Fruit fly (Drosophila melanogaster) whole organism, embryonic: Measurements from ENCODE around the gene Atf3.
A peak's percentile ranks its signal among the peaks of the same experiment; 100 is the strongest.

Experiments used
- Abd-B ChIP-seq: fragments of 200-800 bp; sonication (Bioruptor generic); optimal IDR thresholded peaks from 2 replicates; lab custom pipeline; 2018; ENCODE audit warnings: missing biosample characterization, mild to moderate bottlenecking, missing genetic modification characterization, moderate library complexity
- CG10147 ChIP-seq: fragments of 200-800 bp; sonication (Bioruptor generic); optimal IDR thresholded peaks from 2 replicates; lab custom pipeline; 2019; ENCODE audit warnings: missing biosample characterization, mild to moderate bottlenecking, missing genetic modification characterization, moderate library complexity
- CG10209 ChIP-seq: fragments of 200-800 bp; sonication (Bioruptor generic); optimal IDR thresholded peaks from 3 replicates; lab custom pipeline; 2017; ENCODE audit warnings: missing biosample characterization, mild to moderate bottlenecking, missing genetic modification characterization, missing genetic modification reagents
- CG10321 ChIP-seq: fragments of 200-800 bp; sonication (Bioruptor generic); IDR thresholded peaks from 2 replicates; pipeline ENCODE4 v1.3.6; 2022; ENCODE audit warnings: missing biosample characterization, missing genetic modification characterization
- CG11247 ChIP-seq: fragments of 200-800 bp; sonication (Bioruptor generic); IDR thresholded peaks from 2 replicates; pipeline ENCODE4 v1.3.6; 2022; ENCODE audit warnings: missing biosample characterization, missing genetic modification characterization
- CG13287 ChIP-seq: fragments of 200-800 bp; sonication (Bioruptor generic); IDR thresholded peaks from 2 replicates; pipeline ENCODE4 v1.3.6; 2022; ENCODE audit warnings: missing biosample characterization, missing genetic modification characterization; ENCODE audit not compliant: partially characterized antibody
- CG13894 ChIP-seq: fragments of 200-800 bp; sonication (Bioruptor generic); optimal IDR thresholded peaks from 3 replicates; lab custom pipeline; 2018; ENCODE audit warnings: missing biosample characterization, mild to moderate bottlenecking, missing genetic modification characterization, moderate library complexity
- CG15011 ChIP-seq: fragments of 200-800 bp; sonication (Bioruptor generic); optimal IDR thresholded peaks from 3 replicates; lab custom pipeline; 2018; ENCODE audit warnings: missing biosample characterization, mild to moderate bottlenecking, missing genetic modification characterization
- CG15601 ChIP-seq: fragments of 200-800 bp; sonication (Bioruptor generic); optimal IDR thresholded peaks from 3 replicates; lab custom pipeline; 2019; ENCODE audit warnings: missing biosample characterization, mild to moderate bottlenecking, missing genetic modification characterization, moderate library complexity
- CG2120 ChIP-seq: fragments of 200-800 bp; sonication (Bioruptor generic); optimal IDR thresholded peaks from 3 replicates; lab custom pipeline; 2016; ENCODE audit warnings: missing biosample characterization, missing genetic modification characterization
- CG2202 ChIP-seq: fragments of 200-800 bp; sonication (Bioruptor generic); optimal IDR thresholded peaks from 2 replicates; lab custom pipeline; 2018; ENCODE audit warnings: missing biosample characterization, mild to moderate bottlenecking, missing genetic modification characterization
- CG42726 ChIP-seq: fragments of 200-800 bp; sonication (Bioruptor generic); IDR thresholded peaks from 2 replicates; pipeline ENCODE4 v1.3.6; 2022; ENCODE audit warnings: missing biosample characterization, missing genetic modification characterization; ENCODE audit not compliant: partially characterized antibody
- CG4328 ChIP-seq: fragments of 200-800 bp; sonication (Bioruptor generic); optimal IDR thresholded peaks from 3 replicates; lab custom pipeline; 2017; ENCODE audit warnings: missing biosample characterization, missing genetic modification reagents, missing genetic modification characterization
- CG43689 ChIP-seq: fragments of 200-800 bp; sonication (Bioruptor generic); IDR thresholded peaks from 2 replicates; pipeline ENCODE4 v1.3.6; 2022; ENCODE audit warnings: missing biosample characterization, missing genetic modification characterization
- CG5953 ChIP-seq: fragments of 200-800 bp; sonication (Bioruptor generic); IDR thresholded peaks from 2 replicates; pipeline ENCODE4 v1.3.6; 2022; ENCODE audit warnings: missing biosample characterization, missing genetic modification characterization
- CG9876 ChIP-seq: fragments of 200-800 bp; sonication (Bioruptor generic); optimal IDR thresholded peaks from 2 replicates; lab custom pipeline; 2016; ENCODE audit warnings: missing biosample characterization, missing genetic modification characterization
- Dek ChIP-seq: fragments of 200-800 bp; sonication (Bioruptor generic); optimal IDR thresholded peaks from 3 replicates; lab custom pipeline; 2019; ENCODE audit warnings: missing biosample characterization, mild to moderate bottlenecking, missing genetic modification characterization, moderate library complexity
- Dip2 ChIP-seq: fragments of 200-800 bp; sonication (Bioruptor generic); IDR thresholded peaks from 2 replicates; pipeline ENCODE4 v1.3.6; 2022; ENCODE audit warnings: missing biosample characterization, missing genetic modification characterization
- Doc2 ChIP-seq: fragments of 200-800 bp; sonication (Bioruptor generic); IDR thresholded peaks from 2 replicates; pipeline ENCODE4 v1.3.6; 2022; ENCODE audit warnings: missing biosample characterization, missing genetic modification characterization
- HLH54F ChIP-seq: fragments of 200-800 bp; sonication (Bioruptor generic); optimal IDR thresholded peaks from 3 replicates; lab custom pipeline; 2016; ENCODE audit warnings: missing biosample characterization, missing genetic modification characterization
- Mrtf ChIP-seq: fragments of 200-800 bp; sonication (Bioruptor generic); IDR thresholded peaks from 3 replicates; pipeline ENCODE4 v1.3.6; 2022; ENCODE audit warnings: missing biosample characterization, missing genetic modification characterization
- Myb ChIP-seq: fragments of 200-800 bp; sonication (Bioruptor generic); optimal IDR thresholded peaks from 2 replicates; lab custom pipeline; 2016; ENCODE audit warnings: missing biosample characterization, missing genetic modification characterization
- Oli ChIP-seq: fragments of 200-800 bp; sonication (Bioruptor generic); optimal IDR thresholded peaks from 2 replicates; lab custom pipeline; 2018; ENCODE audit warnings: missing biosample characterization, mild to moderate bottlenecking, missing genetic modification characterization, moderate library complexity
- Side ChIP-seq: fragments of 200-800 bp; sonication (Bioruptor generic); optimal IDR thresholded peaks from 2 replicates; lab custom pipeline; 2016; ENCODE audit warnings: missing biosample characterization, missing genetic modification characterization
- Sry-β ChIP-seq: fragments of 200-800 bp; sonication (Bioruptor generic); optimal IDR thresholded peaks from 2 replicates; lab custom pipeline; 2018; ENCODE audit warnings: missing biosample characterization, mild to moderate bottlenecking, missing genetic modification characterization, moderate library complexity
- Stat92E ChIP-seq, 3 experiments: fragments of >200 bp in 2 of 3; fragments of 200-800 bp in 1 of 3; sonication (Bioruptor generic) in 1 of 3; optimal IDR thresholded peaks; 2 replicates each; lab custom pipeline; 2017 to 2019; ENCODE audit warnings: missing biosample characterization in 3 of 3, missing genetic modification characterization in 3 of 3, mild to moderate bottlenecking in 1 of 3, moderate library complexity in 1 of 3
- Xrp1 ChIP-seq: fragments of 200-800 bp; sonication (Bioruptor generic); IDR thresholded peaks from 2 replicates; pipeline ENCODE4 v1.3.6; 2022; ENCODE audit warnings: missing biosample characterization, missing genetic modification characterization
- ash1 ChIP-seq: fragments of 200-800 bp; sonication (Bioruptor generic); optimal IDR thresholded peaks from 2 replicates; lab custom pipeline; 2018; ENCODE audit warnings: missing biosample characterization, mild to moderate bottlenecking, missing genetic modification characterization
- bbx ChIP-seq: fragments of 200-800 bp; sonication (Bioruptor generic); IDR thresholded peaks from 2 replicates; pipeline ENCODE4 v1.3.6; 2022; ENCODE audit warnings: missing biosample characterization, missing genetic modification characterization; ENCODE audit not compliant: partially characterized antibody
- bcd ChIP-seq: fragments of 200-800 bp; sonication (Bioruptor generic); optimal IDR thresholded peaks from 2 replicates; lab custom pipeline; 2017; ENCODE audit warnings: missing biosample characterization, mild to moderate bottlenecking, missing genetic modification characterization
- chm ChIP-seq: fragments of 200-800 bp; sonication (Bioruptor generic); IDR thresholded peaks from 2 replicates; pipeline ENCODE4 v1.3.6; 2022; ENCODE audit warnings: missing biosample characterization, missing genetic modification characterization
- dysf ChIP-seq: fragments of 200-800 bp; sonication (Bioruptor generic); IDR thresholded peaks from 3 replicates; pipeline ENCODE4 v1.3.6; 2022; ENCODE audit warnings: missing biosample characterization, missing genetic modification characterization
- eve ChIP-seq, 2 experiments: fragments of >200 bp; optimal IDR thresholded peaks; 2 replicates each; lab custom pipeline; 2017; ENCODE audit warnings: missing biosample characterization in 2 of 2, missing genetic modification characterization in 2 of 2
- fd96Cb ChIP-seq: fragments of 200-800 bp; sonication (Bioruptor generic); optimal IDR thresholded peaks from 2 replicates; lab custom pipeline; 2018; ENCODE audit warnings: missing biosample characterization, mild to moderate bottlenecking, missing genetic modification characterization, moderate library complexity
- gcm2 ChIP-seq: fragments of 200-800 bp; sonication (Bioruptor generic); optimal IDR thresholded peaks from 2 replicates; lab custom pipeline; 2016; ENCODE audit warnings: missing biosample characterization, missing genetic modification characterization
- gsb-n ChIP-seq: fragments of 200-800 bp; sonication (Bioruptor generic); optimal IDR thresholded peaks from 3 replicates; lab custom pipeline; 2018; ENCODE audit warnings: missing biosample characterization, mild to moderate bottlenecking, missing genetic modification characterization
- gt ChIP-seq: fragments of 200-800 bp; sonication (Bioruptor generic); IDR thresholded peaks from 2 replicates; pipeline ENCODE4 v1.3.6; 2022; ENCODE audit warnings: missing biosample characterization, missing genetic modification characterization
- jumu ChIP-seq: fragments of 200-800 bp; sonication (Bioruptor generic); optimal IDR thresholded peaks from 3 replicates; lab custom pipeline; 2016; ENCODE audit warnings: missing biosample characterization, missing genetic modification characterization
- klu ChIP-seq: fragments of 200-800 bp; sonication (Bioruptor generic); IDR thresholded peaks from 2 replicates; pipeline ENCODE4 v1.3.6; 2022; ENCODE audit warnings: missing biosample characterization, missing genetic modification characterization
- pfk ChIP-seq: fragments of 200-800 bp; sonication (Bioruptor generic); optimal IDR thresholded peaks from 2 replicates; lab custom pipeline; 2018; ENCODE audit warnings: missing biosample characterization, mild to moderate bottlenecking, missing genetic modification characterization, moderate library complexity
- pros ChIP-seq: fragments of 200-800 bp; sonication (Bioruptor generic); optimal IDR thresholded peaks from 3 replicates; lab custom pipeline; 2019; ENCODE audit warnings: missing biosample characterization, mild to moderate bottlenecking, missing genetic modification characterization, moderate library complexity
- rib ChIP-seq: fragments of 200-800 bp; sonication (Bioruptor generic); IDR thresholded peaks from 2 replicates; pipeline ENCODE4 v1.3.6; 2022; ENCODE audit warnings: missing biosample characterization, missing genetic modification characterization
- run ChIP-seq: fragments of 200-800 bp; sonication (Bioruptor generic); optimal IDR thresholded peaks from 3 replicates; lab custom pipeline; 2018; ENCODE audit warnings: missing biosample characterization, mild to moderate bottlenecking, missing genetic modification characterization
- sd ChIP-seq: fragments of 200-800 bp; sonication (Bioruptor generic); optimal IDR thresholded peaks from 3 replicates; lab custom pipeline; 2018; ENCODE audit warnings: missing biosample characterization, mild to moderate bottlenecking, missing genetic modification characterization, moderate library complexity
- toy ChIP-seq: fragments of 200-800 bp; sonication (Bioruptor generic); IDR thresholded peaks from 2 replicates; pipeline ENCODE4 v1.3.6; 2022; ENCODE audit warnings: missing biosample characterization, missing genetic modification characterization
- trh ChIP-seq: fragments of 200-800 bp; sonication (Bioruptor generic); optimal IDR thresholded peaks from 2 replicates; lab custom pipeline; 2016; ENCODE audit warnings: missing biosample characterization, missing genetic modification characterization
- ttk ChIP-seq: fragments of 200-800 bp; sonication (Bioruptor generic); IDR thresholded peaks from 2 replicates; pipeline ENCODE4 v2.1.2; 2022; ENCODE audit warnings: missing biosample characterization, missing genetic modification characterization
- vfl ChIP-seq: fragments of 200-800 bp; sonication (Bioruptor generic); optimal IDR thresholded peaks from 2 replicates; lab custom pipeline; 2016; ENCODE audit warnings: missing biosample characterization, missing genetic modification characterization
- yki ChIP-seq: fragments of >200 bp; optimal IDR thresholded peaks from 3 replicates; lab custom pipeline; 2018

Atf3 gene

dm6 chrX:1276757-1277527 is 1.9 kb upstream of the Atf3 start (continued):
- TF ChIP-seq CG2120 (GFP tag; lab: Kevin White, UChicago) (peak; percentile 94), Dip2 (GFP tag; lab: Robert Waterston, UW) (peak; percentile 36; the same call in 1 of the 2 replicates), Abd-B (GFP tag; lab: Kevin White, UChicago) (peak; percentile 83), CG43689 (GFP tag; lab: Robert Waterston, UW) (peak; percentile 90), gsb-n (tag; lab: Kevin White, UChicago) (peak; percentile 47), Dek (tag; lab: Kevin White, UChicago) (peak; percentile 89), vfl (GFP tag; lab: Kevin White, UChicago) (peak; percentile 70), bbx (GFP tag; lab: Robert Waterston, UW) (no peak), eve (GFP tag; optimal IDR thresholded peaks at IDR 0.05; lab: Kevin White, UChicago) (peak in 1 of 2 experiments; percentile 86), dysf (GFP tag; lab: Robert Waterston, UW) (peak; percentile 97), CG42726 (GFP tag; lab: Robert Waterston, UW) (no peak), CG10321 (GFP tag; lab: Robert Waterston, UW) (peak; percentile 73), Oli (tag; lab: Kevin White, UChicago) (peak; percentile 93), ttk (GFP tag; lab: Robert Waterston, UW) (peak; percentile 93), fd96Cb (tag; lab: Kevin White, UChicago) (peak; percentile 86), Stat92E (GFP tag; optimal IDR thresholded peaks at IDR 0.05; lab: Kevin White, UChicago) (no peak), klu (peak; percentile 83), yki (lab: Kevin White, UChicago) (no peak), CG15011 (GFP tag; lab: Kevin White, UChicago) (peak; percentile 90), chm (GFP tag; lab: Robert Waterston, UW) (peak; percentile 91), jumu (peak; percentile 92), run (tag; lab: Kevin White, UChicago) (peak; percentile 86), bcd (GFP tag; lab: Kevin White, UChicago) (peak; percentile 91), CG15601 (tag; lab: Kevin White, UChicago) (peak; percentile 52), Xrp1 (GFP tag; lab: Robert Waterston, UW) (peak; percentile 90), CG9876 (GFP tag; lab: Kevin White, UChicago) (peak; percentile 87), Myb (GFP tag; lab: Kevin White, UChicago) (peak; percentile 79), pfk (no peak), Doc2 (GFP tag; lab: Robert Waterston, UW) (peak; percentile 65), Sry-β (GFP tag; lab: Kevin White, UChicago) (no peak), gt (peak; percentile 81), CG13894 (tag; lab: Kevin White, UChicago) (peak; percentile 53), CG13287 (0 out of 2 replicates have a peak, but pooled peaks have one; percentile 37), Mrtf (GFP tag; lab: Robert Waterston, UW) (peak; percentile 91), HLH54F (GFP tag; lab: Kevin White, UChicago) (peak; percentile 91), Side (GFP tag; lab: Kevin White, UChicago) (peak; percentile 91), gcm2 (peak; percentile 88), ash1 (peak; percentile 50), CG4328 (peak; percentile 50), rib (peak; percentile 89), pros (GFP tag; lab: Kevin White, UChicago) (no peak), sd (tag; lab: Kevin White, UChicago) (peak; percentile 73), trh (peak; percentile 76), CG2202 (tag; lab: Kevin White, UChicago) (peak; percentile 22), CG10209 (peak; percentile 88), toy (peak; percentile 86), CG10147 (GFP tag; lab: Kevin White, UChicago) (peak; percentile 86), CG11247 (GFP tag; lab: Robert Waterston, UW) (peak; percentile 89), CG5953 (GFP tag; lab: Robert Waterston, UW) (peak; percentile 85)
